Fruit fly (Drosophila melanogaster): ENCODE results near the gene z.

- TF ChIP-seq foxo (GFP tag; optimal IDR thresholded peaks at IDR 0.05) (no peak), psq (GFP tag; optimal IDR thresholded peaks at IDR 0.05) (no peak), OdsH (GFP tag; optimal IDR thresholded peaks at IDR 0.05) (no peak), usp (GFP tag; optimal IDR thresholded peaks at IDR 0.05) (no peak), tai (GFP tag; optimal IDR thresholded peaks at IDR 0.05) (no peak), pan (optimal IDR thresholded peaks at IDR 0.05) (no peak)
These were observed 7.3 kb upstream of the z start for dm6 chrX:2440219-2440618.

Measured in whole organism, wandering third instar larva.